Worm (Caenorhabditis elegans) whole organism, L2 larva: ENCODE results near the gene clec-54.

Experiments used
- C34F6.9 ChIP-seq: fragments of 150-350 bp; optimal IDR thresholded peaks from 2 replicates; lab custom pipeline; 2014; ENCODE audit warnings: missing biosample characterization, missing genetic modification characterization
- F13H6.1 ChIP-seq: sonication (generic microtip); optimal IDR thresholded peaks from 2 replicates; lab custom pipeline; 2016; ENCODE audit warnings: missing genetic modification characterization, missing compliant biosample characterization
- R02D3.7 ChIP-seq: fragments of 150-350 bp; optimal IDR thresholded peaks from 2 replicates; lab custom pipeline; 2014; ENCODE audit warnings: missing biosample characterization, missing genetic modification characterization
- Y55F3AM.14 ChIP-seq: fragments of 200-800 bp; sonication (Bioruptor generic); optimal IDR thresholded peaks from 2 replicates; lab custom pipeline; 2018; ENCODE audit warnings: mild to moderate bottlenecking, missing genetic modification characterization, missing compliant biosample characterization
- alr-1 ChIP-seq: fragments of 150-350 bp; optimal IDR thresholded peaks from 2 replicates; lab custom pipeline; 2014; ENCODE audit warnings: missing biosample characterization, missing genetic modification characterization
- ama-1 ChIP-seq: fragments of 150-350 bp; optimal IDR thresholded peaks from 2 replicates; lab custom pipeline; 2018; ENCODE audit warnings: inconsistent platforms
- blmp-1 ChIP-seq: sonication (generic microtip); optimal IDR thresholded peaks from 2 replicates; lab custom pipeline; 2017; ENCODE audit warnings: missing genetic modification characterization, mild to moderate bottlenecking, missing compliant biosample characterization, antibody characterized with exemption, moderate library complexity; ENCODE audit not compliant: insufficient read depth
- ceh-82 ChIP-seq: fragments of 150-350 bp; optimal IDR thresholded peaks from 2 replicates; lab custom pipeline; 2014; ENCODE audit warnings: missing biosample characterization, missing genetic modification characterization
- crh-2 ChIP-seq: sonication (generic microtip); optimal IDR thresholded peaks from 2 replicates; lab custom pipeline; 2017; ENCODE audit warnings: missing biosample characterization, missing genetic modification characterization
- egl-27 ChIP-seq: sonication (generic microtip); optimal IDR thresholded peaks from 3 replicates; lab custom pipeline; 2017; ENCODE audit warnings: missing biosample characterization, missing genetic modification reagents, missing genetic modification characterization
- elt-1 ChIP-seq: fragments of 150-350 bp; optimal IDR thresholded peaks from 2 replicates; lab custom pipeline; 2014; ENCODE audit warnings: missing biosample characterization, missing genetic modification characterization
- elt-3 ChIP-seq: sonication (generic microtip); optimal IDR thresholded peaks from 2 replicates; lab custom pipeline; 2017; ENCODE audit warnings: missing biosample characterization, missing genetic modification characterization
- fos-1 ChIP-seq: fragments of 150-350 bp; optimal IDR thresholded peaks from 2 replicates; lab custom pipeline; 2014; ENCODE audit warnings: missing biosample characterization, missing genetic modification characterization
- lin-39 ChIP-seq: fragments of 150-350 bp; optimal IDR thresholded peaks from 2 replicates; lab custom pipeline; 2014; ENCODE audit warnings: missing biosample characterization, missing genetic modification reagents, missing genetic modification characterization
- mab-5 ChIP-seq: fragments of 150-350 bp; optimal IDR thresholded peaks from 2 replicates; lab custom pipeline; 2014; ENCODE audit warnings: missing biosample characterization, missing genetic modification characterization
- mbf-1 ChIP-seq: sonication (generic microtip); optimal IDR thresholded peaks from 2 replicates; lab custom pipeline; 2017; ENCODE audit warnings: missing biosample characterization, missing genetic modification characterization
- mdl-1 ChIP-seq, 2 experiments: fragments of 150-350 bp in 1 of 2; sonication (generic microtip) in 1 of 2; optimal IDR thresholded peaks; 2 replicates each; lab custom pipeline; 2017; ENCODE audit warnings: missing biosample characterization in 2 of 2, missing genetic modification characterization in 2 of 2
- nhr-129 ChIP-seq: fragments of 150-350 bp; optimal IDR thresholded peaks from 2 replicates; lab custom pipeline; 2014; ENCODE audit warnings: missing biosample characterization, missing genetic modification characterization
- nhr-21 ChIP-seq: fragments of 150-350 bp; optimal IDR thresholded peaks from 2 replicates; lab custom pipeline; 2014; ENCODE audit warnings: missing biosample characterization, missing genetic modification characterization
- nhr-23 ChIP-seq: fragments of 150-350 bp; optimal IDR thresholded peaks from 2 replicates; lab custom pipeline; 2014; ENCODE audit warnings: missing biosample characterization, missing genetic modification reagents, missing genetic modification characterization
- nhr-25 ChIP-seq: fragments of 150-350 bp; sonication (generic microtip); optimal IDR thresholded peaks from 3 replicates; lab custom pipeline; 2014; ENCODE audit warnings: missing biosample characterization, missing genetic modification characterization
- sem-4 ChIP-seq: fragments of 150-350 bp; optimal IDR thresholded peaks from 2 replicates; lab custom pipeline; 2014; ENCODE audit warnings: missing biosample characterization, missing genetic modification reagents, missing genetic modification characterization
- skn-1 ChIP-seq: sonication (generic microtip); optimal IDR thresholded peaks from 2 replicates; lab custom pipeline; 2017; ENCODE audit warnings: missing biosample characterization, missing genetic modification characterization
- sma-3 ChIP-seq: sonication (generic microtip); optimal IDR thresholded peaks from 2 replicates; lab custom pipeline; 2016; ENCODE audit warnings: missing genetic modification reagents, missing genetic modification characterization, missing compliant biosample characterization
- sma-9 ChIP-seq, 2 experiments: fragments of 150-350 bp in 1 of 2; sonication (generic microtip) in 1 of 2; optimal IDR thresholded peaks; 2 replicates each; lab custom pipeline; 2014 to 2016; ENCODE audit warnings: missing genetic modification characterization in 2 of 2, mild to moderate bottlenecking in 1 of 2, missing biosample characterization in 1 of 2, missing compliant biosample characterization in 1 of 2, missing genetic modification reagents in 1 of 2, moderate library complexity in 1 of 2
- unc-39 ChIP-seq: fragments of 150-350 bp; optimal IDR thresholded peaks from 2 replicates; lab custom pipeline; 2014; ENCODE audit warnings: missing biosample characterization, missing genetic modification characterization
- unc-55 ChIP-seq: fragments of 150-350 bp; sonication (generic microtip); optimal IDR thresholded peaks from 3 replicates; lab custom pipeline; 2014; ENCODE audit warnings: missing biosample characterization, missing genetic modification reagents, missing genetic modification characterization
- unc-62 ChIP-seq: fragments of 150-350 bp; optimal IDR thresholded peaks from 2 replicates; lab custom pipeline; 2014; ENCODE audit warnings: missing biosample characterization, missing genetic modification reagents, missing genetic modification characterization
- zag-1 ChIP-seq: fragments of 150-350 bp; optimal IDR thresholded peaks from 2 replicates; lab custom pipeline; 2014; ENCODE audit warnings: missing biosample characterization, missing genetic modification characterization
- ztf-11 ChIP-seq: sonication (generic microtip); optimal IDR thresholded peaks from 2 replicates; lab custom pipeline; 2017; ENCODE audit warnings: missing biosample characterization, missing genetic modification characterization

clec-54 gene

ce11 chrV:14508556-14508955 is 31.9 kb downstream of the clec-54 start:
- TF ChIP-seq alr-1 = no peak
- no peak for TF ChIP-seq nhr-21 (tag; lab: Kevin White, UChicago)
- no peak for TF ChIP-seq mbf-1

- TF ChIP-seq mdl-1 (tag; optimal IDR thresholded peaks at IDR 0.05; lab: Kevin White, UChicago) (peak; percentile 37 to 82), alr-1 (no peak), egl-27 (peak; percentile 9), sem-4 (tag; lab: Kevin White, UChicago) (peak; percentile 49), blmp-1 (tag; lab: Kevin White, UChicago) (peak; percentile 97), nhr-25 (tag; lab: Kevin White, UChicago) (peak; percentile 87), lin-39 (tag; lab: Kevin White, UChicago) (no peak), sma-9 (GFP tag; optimal IDR thresholded peaks at IDR 0.05; lab: Kevin White, UChicago) (peak; percentile 88), sma-9 (tag; optimal IDR thresholded peaks at IDR 0.05; lab: Kevin White, UChicago) (no peak), sma-3 (GFP tag; lab: Kevin White, UChicago) (peak; percentile 95), F13H6.1 (tag; lab: Kevin White, UChicago) (no peak), ama-1 (no peak), nhr-129 (tag; lab: Kevin White, UChicago) (peak; percentile 42), fos-1 (tag; lab: Kevin White, UChicago) (peak; percentile 20), nhr-21 (tag; lab: Kevin White, UChicago) (peak; percentile 72)
Observed at ce11 chrV:14510746-14511145, 34.0 kb downstream of the clec-54 start, which contains the start of gene R02D5.9. Gene R02D5.9, minus strand, starts transcription at chrV:14511123.

DNA sequence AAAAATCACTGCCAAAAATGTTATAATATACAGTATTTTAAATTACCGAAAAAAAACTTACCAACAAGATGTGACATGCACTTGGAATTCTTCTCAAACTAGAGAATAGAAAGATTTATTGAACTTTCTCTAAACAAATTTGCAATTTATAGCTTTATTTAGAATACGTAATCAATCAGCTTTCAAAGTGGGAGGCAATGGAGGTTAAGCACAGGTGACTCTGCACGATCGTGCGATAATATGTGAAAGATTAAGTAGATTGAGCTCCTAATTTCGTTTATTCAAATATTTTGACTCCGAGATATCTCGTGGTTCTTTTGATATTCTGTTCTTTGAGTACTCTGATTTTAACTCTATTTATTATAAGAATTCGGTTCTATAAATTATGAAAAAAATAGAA is 41.3 kb downstream of the clec-54 start, which contains the start of gene R02D5.6:
R02D5.6 (minus strand) TSS at position 101 of the 400 bp plus-strand sequence.
- TF ChIP-seq zag-1 (tag; lab: Kevin White, UChicago) = no peak
- no peak for TF ChIP-seq mbf-1

ce11 chrV:14519268-14519667 is 42.6 kb downstream of the clec-54 start, which contains the start of gene R02D5.8:
Gene R02D5.8, minus strand, starts transcription at chrV:14519368.
- TF ChIP-seq zag-1 (tag; lab: Kevin White, UChicago) (no peak), fos-1 (tag; lab: Kevin White, UChicago) (no peak), ztf-11 (no peak), mab-5 (tag; lab: Kevin White, UChicago) (no peak), Y55F3AM.14 (GFP tag; lab: Kevin White, UChicago) (no peak), ama-1 (no peak), elt-3 (tag; lab: Kevin White, UChicago) (no peak), C34F6.9 (tag; lab: Kevin White, UChicago) (no peak), blmp-1 (tag; lab: Kevin White, UChicago) (no peak), egl-27 (no peak), unc-62 (no peak), sma-3 (GFP tag; lab: Kevin White, UChicago) (no peak), alr-1 (no peak), skn-1 (tag; lab: Kevin White, UChicago) (no peak)
- TF ChIP-seq, all 48 proteins: peak for 0

- TF ChIP-seq nhr-23 (tag; lab: Kevin White, UChicago) = no peak
- TF ChIP-seq nhr-129 (tag; lab: Kevin White, UChicago) = no peak
- TF ChIP-seq unc-62 = no peak
- TF ChIP-seq mab-5 (tag; lab: Kevin White, UChicago) = no peak
- no peak for TF ChIP-seq unc-39 (tag; lab: Kevin White, UChicago)
- no peak for TF ChIP-seq blmp-1 (tag; lab: Kevin White, UChicago)
- no peak for TF ChIP-seq mbf-1
- no peak for TF ChIP-seq C34F6.9 (tag; lab: Kevin White, UChicago)
- no peak for TF ChIP-seq zag-1 (tag; lab: Kevin White, UChicago)
- TF ChIP-seq unc-55 (GFP tag; lab: Kevin White, UChicago) = no peak
- no peak for TF ChIP-seq nhr-21 (tag; lab: Kevin White, UChicago)
- TF ChIP-seq fos-1 (tag; lab: Kevin White, UChicago) = no peak
- TF ChIP-seq ceh-82 (tag; lab: Kevin White, UChicago) = no peak
- no peak for TF ChIP-seq nhr-25 (tag; lab: Kevin White, UChicago)
- TF ChIP-seq crh-2 (tag; lab: Kevin White, UChicago) = no peak
- no peak for TF ChIP-seq elt-1
- TF ChIP-seq, all 48 proteins: peak for 0
Observed at ce11 chrV:14521000-14521399, 44.3 kb downstream of the clec-54 start, which contains the start of gene C53A5.17. Gene C53A5.17, minus strand, starts transcription at chrV:14521100.

DNA sequence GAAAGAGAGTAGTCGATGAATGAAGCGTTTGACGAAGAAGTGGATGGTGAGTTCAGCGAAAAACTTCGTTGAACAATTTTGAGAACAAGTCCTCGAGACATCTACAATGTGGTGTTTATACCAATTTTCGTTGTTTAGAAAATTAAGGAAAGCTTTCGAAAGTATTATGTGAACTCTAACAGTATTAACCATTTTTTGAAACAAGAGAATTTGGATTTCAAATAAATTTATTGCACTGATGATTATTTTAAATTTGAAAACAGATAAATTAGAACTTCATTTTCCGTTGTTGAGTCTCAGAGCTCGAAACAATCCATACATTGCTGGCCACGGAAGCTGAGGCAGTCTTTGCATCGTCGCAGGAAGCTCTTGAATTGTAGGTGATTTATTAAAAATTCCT is 45.8 kb downstream of the clec-54 start, which contains the start of gene C53A5.16:
C53A5.16 (minus strand) TSS at position 101 of the 400 bp plus-strand sequence.
- no peak for TF ChIP-seq R02D3.7 (tag; lab: Kevin White, UChicago)
